Worm (Caenorhabditis elegans): ENCODE measurements around the gene vit-4.

The vit-4 gene

ce11 chrX:3566856-3567255 lies 3.1 kb upstream of the vit-4 start:
- TF ChIP-seq flt-1 (GFP tag; IDR thresholded peaks at IDR 0.05) (no peak), ref-1 (GFP tag; conservative IDR thresholded peaks at IDR 0.05) (no peak), klf-2 (GFP tag; conservative IDR thresholded peaks at IDR 0.05) (no peak), med-1 (GFP tag; optimal IDR thresholded peaks at IDR 0.05; ENCODE audit: insufficient read depth) (no peak), ztf-23 (GFP tag; IDR thresholded peaks at IDR 0.05) (no peak), T22C8.4 (GFP tag; IDR thresholded peaks at IDR 0.05) (no peak), cog-1 (tag; optimal IDR thresholded peaks at IDR 0.05) (no peak), tab-1 (GFP tag; IDR thresholded peaks at IDR 0.05) (no peak), ztf-29 (GFP tag; IDR thresholded peaks at IDR 0.05) (no peak)

- TF ChIP-seq cog-1 (tag; optimal IDR thresholded peaks at IDR 0.05) = no peak
- TF ChIP-seq ztf-29 (GFP tag; IDR thresholded peaks at IDR 0.05) = no peak
- TF ChIP-seq flt-1 (GFP tag; IDR thresholded peaks at IDR 0.05) = no peak
- no peak for TF ChIP-seq ztf-23 (GFP tag; IDR thresholded peaks at IDR 0.05)
- no peak for TF ChIP-seq tab-1 (GFP tag; IDR thresholded peaks at IDR 0.05)
- no peak for TF ChIP-seq klf-2 (GFP tag; conservative IDR thresholded peaks at IDR 0.05)
- no peak for TF ChIP-seq T22C8.4 (GFP tag; IDR thresholded peaks at IDR 0.05)
- no peak for TF ChIP-seq med-1 (GFP tag; optimal IDR thresholded peaks at IDR 0.05; ENCODE audit: insufficient read depth)
- no peak for TF ChIP-seq ref-1 (GFP tag; conservative IDR thresholded peaks at IDR 0.05)
Observed at ce11 chrX:3555930-3556329, 7.8 kb downstream of the vit-4 start.

ce11 chrX:3554117-3554516 lies 9.6 kb downstream of the vit-4 start:
- TF ChIP-seq flt-1 (GFP tag; IDR thresholded peaks at IDR 0.05) (no peak), tab-1 (GFP tag; IDR thresholded peaks at IDR 0.05) (no peak), med-1 (GFP tag; optimal IDR thresholded peaks at IDR 0.05; ENCODE audit: insufficient read depth) (no peak), ref-1 (GFP tag; conservative IDR thresholded peaks at IDR 0.05) (no peak), ztf-23 (GFP tag; IDR thresholded peaks at IDR 0.05) (no peak), klf-2 (GFP tag; conservative IDR thresholded peaks at IDR 0.05) (no peak), cog-1 (tag; optimal IDR thresholded peaks at IDR 0.05) (no peak), ztf-29 (GFP tag; IDR thresholded peaks at IDR 0.05) (no peak), T22C8.4 (GFP tag; IDR thresholded peaks at IDR 0.05) (no peak)

- TF ChIP-seq flt-1 (GFP tag; IDR thresholded peaks at IDR 0.05) = no peak
- no peak for TF ChIP-seq cog-1 (tag; optimal IDR thresholded peaks at IDR 0.05)
- no peak for TF ChIP-seq klf-2 (GFP tag; conservative IDR thresholded peaks at IDR 0.05)
- no peak for TF ChIP-seq ref-1 (GFP tag; conservative IDR thresholded peaks at IDR 0.05)
- TF ChIP-seq T22C8.4 (GFP tag; IDR thresholded peaks at IDR 0.05) = no peak
- TF ChIP-seq ztf-23 (GFP tag; IDR thresholded peaks at IDR 0.05) = no peak
- TF ChIP-seq med-1 (GFP tag; optimal IDR thresholded peaks at IDR 0.05; ENCODE audit: insufficient read depth) = no peak
- TF ChIP-seq tab-1 (GFP tag; IDR thresholded peaks at IDR 0.05) = no peak
- TF ChIP-seq ztf-29 (GFP tag; IDR thresholded peaks at IDR 0.05) = no peak
Observed at ce11 chrX:3553687-3554086, 10.1 kb downstream of the vit-4 start.

ce11 chrX:3552948-3553347 lies 10.8 kb downstream of the vit-4 start:
- TF ChIP-seq ref-1 (GFP tag; conservative IDR thresholded peaks at IDR 0.05) (no peak), T22C8.4 (GFP tag; IDR thresholded peaks at IDR 0.05) (no peak), flt-1 (GFP tag; IDR thresholded peaks at IDR 0.05) (no peak), tab-1 (GFP tag; IDR thresholded peaks at IDR 0.05) (no peak), cog-1 (tag; optimal IDR thresholded peaks at IDR 0.05) (no peak), ztf-23 (GFP tag; IDR thresholded peaks at IDR 0.05) (no peak), ztf-29 (GFP tag; IDR thresholded peaks at IDR 0.05) (no peak), klf-2 (GFP tag; conservative IDR thresholded peaks at IDR 0.05) (no peak), med-1 (GFP tag; optimal IDR thresholded peaks at IDR 0.05; ENCODE audit: insufficient read depth) (no peak)

ce11 chrX:3551173-3551572 lies 12.6 kb downstream of the vit-4 start:
- TF ChIP-seq ztf-29 (GFP tag; IDR thresholded peaks at IDR 0.05) (no peak), klf-2 (GFP tag; conservative IDR thresholded peaks at IDR 0.05) (no peak), T22C8.4 (GFP tag; IDR thresholded peaks at IDR 0.05) (no peak), tab-1 (GFP tag; IDR thresholded peaks at IDR 0.05) (no peak), flt-1 (GFP tag; IDR thresholded peaks at IDR 0.05) (no peak), ref-1 (GFP tag; conservative IDR thresholded peaks at IDR 0.05) (no peak), cog-1 (tag; optimal IDR thresholded peaks at IDR 0.05) (no peak), ztf-23 (GFP tag; IDR thresholded peaks at IDR 0.05) (no peak), med-1 (GFP tag; optimal IDR thresholded peaks at IDR 0.05; ENCODE audit: insufficient read depth) (no peak)

ce11 chrX:3548716-3549115 lies 15.0 kb downstream of the vit-4 start:
- TF ChIP-seq ref-1 (GFP tag; conservative IDR thresholded peaks at IDR 0.05) (no peak), tab-1 (GFP tag; IDR thresholded peaks at IDR 0.05) (no peak), med-1 (GFP tag; optimal IDR thresholded peaks at IDR 0.05; ENCODE audit: insufficient read depth) (no peak), T22C8.4 (GFP tag; IDR thresholded peaks at IDR 0.05) (no peak), klf-2 (GFP tag; conservative IDR thresholded peaks at IDR 0.05) (no peak), flt-1 (GFP tag; IDR thresholded peaks at IDR 0.05) (no peak), ztf-29 (GFP tag; IDR thresholded peaks at IDR 0.05) (no peak), ztf-23 (GFP tag; IDR thresholded peaks at IDR 0.05) (no peak), cog-1 (tag; optimal IDR thresholded peaks at IDR 0.05) (no peak)

ce11 chrX:3547828-3548227 lies 15.9 kb downstream of the vit-4 start:
- no peak for TF ChIP-seq tab-1 (GFP tag; IDR thresholded peaks at IDR 0.05)
- TF ChIP-seq cog-1 (tag; optimal IDR thresholded peaks at IDR 0.05) = no peak
- no peak for TF ChIP-seq flt-1 (GFP tag; IDR thresholded peaks at IDR 0.05)
- no peak for TF ChIP-seq ref-1 (GFP tag; conservative IDR thresholded peaks at IDR 0.05)
- TF ChIP-seq T22C8.4 (GFP tag; IDR thresholded peaks at IDR 0.05) = no peak
- no peak for TF ChIP-seq ztf-23 (GFP tag; IDR thresholded peaks at IDR 0.05)
- no peak for TF ChIP-seq ztf-29 (GFP tag; IDR thresholded peaks at IDR 0.05)
- no peak for TF ChIP-seq med-1 (GFP tag; optimal IDR thresholded peaks at IDR 0.05; ENCODE audit: insufficient read depth)
- no peak for TF ChIP-seq klf-2 (GFP tag; conservative IDR thresholded peaks at IDR 0.05)

- TF ChIP-seq cog-1 (tag; optimal IDR thresholded peaks at IDR 0.05) (no peak), T22C8.4 (GFP tag; IDR thresholded peaks at IDR 0.05) (no peak), ztf-23 (GFP tag; IDR thresholded peaks at IDR 0.05) (no peak), klf-2 (GFP tag; conservative IDR thresholded peaks at IDR 0.05) (no peak), flt-1 (GFP tag; IDR thresholded peaks at IDR 0.05) (no peak), ztf-29 (GFP tag; IDR thresholded peaks at IDR 0.05) (no peak), ref-1 (GFP tag; conservative IDR thresholded peaks at IDR 0.05) (no peak), med-1 (GFP tag; optimal IDR thresholded peaks at IDR 0.05; ENCODE audit: insufficient read depth) (no peak), tab-1 (GFP tag; IDR thresholded peaks at IDR 0.05) (no peak)
Observed at ce11 chrX:3547097-3547496, 16.7 kb downstream of the vit-4 start.

- TF ChIP-seq tab-1 (GFP tag; IDR thresholded peaks at IDR 0.05) = no peak
- TF ChIP-seq ztf-29 (GFP tag; IDR thresholded peaks at IDR 0.05) = no peak
- no peak for TF ChIP-seq cog-1 (tag; optimal IDR thresholded peaks at IDR 0.05)
- no peak for TF ChIP-seq T22C8.4 (GFP tag; IDR thresholded peaks at IDR 0.05)
- no peak for TF ChIP-seq klf-2 (GFP tag; conservative IDR thresholded peaks at IDR 0.05)
- TF ChIP-seq flt-1 (GFP tag; IDR thresholded peaks at IDR 0.05) = no peak
- TF ChIP-seq ztf-23 (GFP tag; IDR thresholded peaks at IDR 0.05) = no peak
- no peak for TF ChIP-seq ref-1 (GFP tag; conservative IDR thresholded peaks at IDR 0.05)
- TF ChIP-seq med-1 (GFP tag; optimal IDR thresholded peaks at IDR 0.05; ENCODE audit: insufficient read depth) = no peak
Observed at ce11 chrX:3542242-3542641, 21.5 kb downstream of the vit-4 start, which contains the start of gene rgs-7. rgs-7 (plus strand) TSS chrX:3542542.
